Fruit fly (Drosophila melanogaster) Kc167 (cell line): ENCODE measurements around the gene CG34135.

Experiments used
- Myc ChIP-seq: fragments of >200 bp; optimal IDR thresholded peaks from 2 replicates; lab custom pipeline; 2017; ENCODE audit warnings: missing external identifiers
- insv ChIP-seq: fragments of >200 bp; optimal IDR thresholded peaks from 3 replicates; lab custom pipeline; 2018; ENCODE audit warnings: missing external identifiers
- psq ChIP-seq: fragments of >200 bp; optimal IDR thresholded peaks from 2 replicates; lab custom pipeline; 2017; ENCODE audit warnings: missing external identifiers
- ttk ChIP-seq: sonication (Bioruptor generic); optimal IDR thresholded peaks from 2 replicates; lab custom pipeline; 2017; ENCODE audit warnings: missing external identifiers

- TF ChIP-seq Myc (lab: Kevin White, UChicago) = no peak
- TF ChIP-seq psq (lab: Kevin White, UChicago) = no peak
- TF ChIP-seq insv (lab: Kevin White, UChicago) = no peak
- TF ChIP-seq ttk (lab: Kevin White, UChicago) = no peak
Observed at dm6 chr3R:8767998-8768397, at the start of gene CG34135, which contains the start of gene CG11768.
